Worm (Caenorhabditis elegans) whole organism, early embryonic: ENCODE results near the gene ZK643.2.
A peak's percentile ranks its signal among the peaks of the same experiment; 100 is the strongest.
"Not testable (repeated sequence)": the region's sequence is repeated elsewhere in the genome, so short reads cannot be mapped to it uniquely, and the experiment has no call there.

Experiments used
- B0310.2 ChIP-seq: sonication (generic microtip); optimal IDR thresholded peaks from 2 replicates; lab custom pipeline; 2016; ENCODE audit warnings: mild to moderate bottlenecking, missing genetic modification characterization, missing compliant biosample characterization
- F13C5.2 ChIP-seq: sonication (generic microtip); optimal IDR thresholded peaks from 2 replicates; lab custom pipeline; 2017; ENCODE audit warnings: mild to moderate bottlenecking, missing genetic modification characterization, inconsistent platforms, missing compliant biosample characterization
- aly-1 ChIP-seq: sonication (generic microtip); optimal IDR thresholded peaks from 2 replicates; lab custom pipeline; 2016; ENCODE audit warnings: missing genetic modification characterization, missing compliant biosample characterization
- ama-1 ChIP-seq: fragments of 150-350 bp; optimal IDR thresholded peaks from 2 replicates; lab custom pipeline; 2014
- ceh-13 ChIP-seq: fragments of 200-800 bp; sonication (Bioruptor generic); optimal IDR thresholded peaks from 2 replicates; lab custom pipeline; 2018; ENCODE audit warnings: mild to moderate bottlenecking, missing genetic modification characterization, missing compliant biosample characterization
- ceh-36 ChIP-seq: sonication (generic microtip); optimal IDR thresholded peaks from 2 replicates; lab custom pipeline; 2016; ENCODE audit warnings: missing genetic modification characterization, inconsistent platforms, missing compliant biosample characterization
- ets-7 ChIP-seq: sonication (generic microtip); optimal IDR thresholded peaks from 2 replicates; lab custom pipeline; 2016; ENCODE audit warnings: missing genotype, missing genetic modification characterization, missing compliant biosample characterization
- flt-1 ChIP-seq: fragments of 200-800 bp; sonication (Bioruptor generic); IDR thresholded peaks from 2 replicates; pipeline ENCODE4 v1.3.6; 2022; ENCODE audit warnings: missing genetic modification characterization, missing compliant biosample characterization
- hmbx-1 ChIP-seq: sonication (generic microtip); optimal IDR thresholded peaks from 2 replicates; lab custom pipeline; 2016; ENCODE audit warnings: mild to moderate bottlenecking, missing genetic modification characterization, missing compliant biosample characterization
- hmg-4 ChIP-seq: fragments of 200-800 bp; sonication (Bioruptor generic); optimal IDR thresholded peaks from 2 replicates; lab custom pipeline; 2018; ENCODE audit warnings: mild to moderate bottlenecking, missing genetic modification characterization, missing compliant biosample characterization
- hnd-1 ChIP-seq: sonication (generic microtip); optimal IDR thresholded peaks from 2 replicates; lab custom pipeline; 2016; ENCODE audit warnings: missing genetic modification characterization, missing compliant biosample characterization
- pes-1 ChIP-seq: fragments of 200-800 bp; sonication (Bioruptor generic); IDR thresholded peaks from 2 replicates; pipeline ENCODE4 v1.3.6; 2022; ENCODE audit warnings: missing genetic modification reagents, missing genetic modification characterization, missing compliant biosample characterization
- scrt-1 ChIP-seq: fragments of 200-800 bp; sonication (Bioruptor generic); IDR thresholded peaks from 2 replicates; pipeline ENCODE4 v1.3.6; 2022; ENCODE audit warnings: missing genetic modification characterization, missing compliant biosample characterization
- sea-1 ChIP-seq: fragments of 200-800 bp; sonication (Bioruptor generic); conservative IDR thresholded peaks from 2 replicates; pipeline ENCODE4 v1.3.6; 2022; ENCODE audit warnings: missing genetic modification characterization, missing compliant biosample characterization
- tbx-11 ChIP-seq: fragments of 200-800 bp; sonication (Bioruptor generic); IDR thresholded peaks from 2 replicates; pipeline ENCODE4 v1.3.6; 2022; ENCODE audit warnings: missing genetic modification characterization, missing compliant biosample characterization
- tbx-37 ChIP-seq: fragments of 200-800 bp; sonication (Bioruptor generic); conservative IDR thresholded peaks from 2 replicates; pipeline ENCODE4 v1.3.6; 2022; ENCODE audit warnings: missing genetic modification reagents, missing genetic modification characterization, missing compliant biosample characterization
- tra-4 ChIP-seq: sonication (generic microtip); optimal IDR thresholded peaks from 2 replicates; lab custom pipeline; 2017; ENCODE audit warnings: missing genetic modification characterization, missing compliant biosample characterization

The ZK643.2 gene

ce11 chrIII:8985461-8985860 is 29.1 kb downstream of the ZK643.2 start:
- TF ChIP-seq aly-1 (tag; lab: Kevin White, UChicago) (no peak), tbx-11 (GFP tag; lab: Robert Waterston, UW) (no peak), sea-1 (no peak), F13C5.2 (tag; lab: Kevin White, UChicago) (no peak), hmbx-1 (tag; lab: Kevin White, UChicago) (no peak), ama-1 (no peak), tra-4 (tag; lab: Kevin White, UChicago) (no peak), flt-1 (GFP tag; lab: Robert Waterston, UW) (no peak), ets-7 (tag; lab: Kevin White, UChicago) (no peak), tbx-37 (GFP tag; lab: Robert Waterston, UW) (no peak), hnd-1 (tag; lab: Kevin White, UChicago) (no peak)

DNA sequence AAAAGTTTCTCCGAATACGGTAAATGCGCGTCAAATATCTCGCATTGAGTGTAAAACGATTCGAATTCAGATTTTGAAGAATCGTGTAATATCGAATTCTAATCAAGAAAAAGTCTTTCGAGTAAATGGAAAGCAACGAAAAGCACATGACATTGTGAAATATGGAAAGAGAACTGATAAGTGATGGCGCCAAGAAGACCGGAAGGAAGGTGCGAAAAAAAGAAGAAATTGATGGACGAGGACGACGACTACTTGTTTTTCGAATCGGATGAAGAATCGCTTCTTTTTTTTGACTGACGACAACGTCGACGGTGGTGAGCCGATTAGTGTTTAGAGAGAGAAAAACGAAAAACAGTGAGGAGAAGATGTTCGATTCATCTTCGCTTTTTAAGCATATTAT is 29.6 kb downstream of the ZK643.2 start:
- TF ChIP-seq scrt-1 (no peak), tbx-37 (GFP tag; lab: Robert Waterston, UW) (no peak), aly-1 (tag; lab: Kevin White, UChicago) (no peak), sea-1 (no peak), F13C5.2 (tag; lab: Kevin White, UChicago) (no peak)

- no peak for TF ChIP-seq aly-1 (tag; lab: Kevin White, UChicago)
- TF ChIP-seq pes-1, result no peak
- TF ChIP-seq ets-7 (tag; lab: Kevin White, UChicago), result no peak
- no peak for TF ChIP-seq F13C5.2 (tag; lab: Kevin White, UChicago)
- no peak for TF ChIP-seq scrt-1
These were observed 30.5 kb downstream of the ZK643.2 start for ce11 chrIII:8986872-8987271.

DNA sequence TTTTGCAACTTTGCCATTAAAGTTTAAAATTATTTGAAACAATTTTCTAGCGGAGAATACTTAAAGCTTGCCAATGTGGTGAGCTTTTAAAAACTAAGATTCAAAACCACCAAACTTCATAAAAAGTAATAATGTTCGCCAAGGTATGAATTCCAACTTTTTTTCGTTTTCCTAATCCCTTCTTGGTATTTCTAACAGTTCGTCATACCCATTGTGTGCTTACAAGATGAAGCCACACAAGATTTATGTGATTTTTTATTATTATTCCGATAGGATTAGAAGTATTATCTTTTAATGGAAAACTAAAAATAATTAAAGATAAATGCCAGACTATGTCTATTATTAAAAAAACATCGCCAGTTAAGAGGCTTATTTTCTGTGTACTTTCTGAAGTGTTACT is 31.7 kb downstream of the ZK643.2 start:
- TF ChIP-seq sea-1, result no peak
- TF ChIP-seq ceh-36, result no peak
- no peak for TF ChIP-seq scrt-1
- TF ChIP-seq B0310.2, result no peak
- no peak for TF ChIP-seq ama-1
- TF ChIP-seq aly-1 (tag; lab: Kevin White, UChicago), result no peak
- TF ChIP-seq tbx-11 (GFP tag; lab: Robert Waterston, UW), result no peak
- no peak for TF ChIP-seq tra-4 (tag; lab: Kevin White, UChicago)
- TF ChIP-seq ets-7 (tag; lab: Kevin White, UChicago), result no peak
- TF ChIP-seq ceh-13 (GFP tag; lab: Kevin White, UChicago), result no peak
- no peak for TF ChIP-seq pes-1
- TF ChIP-seq hmg-4, result no peak
- TF ChIP-seq hmbx-1 (tag; lab: Kevin White, UChicago), result no peak
- no peak for TF ChIP-seq F13C5.2 (tag; lab: Kevin White, UChicago)
- no peak for TF ChIP-seq hnd-1 (tag; lab: Kevin White, UChicago)
- no peak for TF ChIP-seq flt-1 (GFP tag; lab: Robert Waterston, UW)

DNA sequence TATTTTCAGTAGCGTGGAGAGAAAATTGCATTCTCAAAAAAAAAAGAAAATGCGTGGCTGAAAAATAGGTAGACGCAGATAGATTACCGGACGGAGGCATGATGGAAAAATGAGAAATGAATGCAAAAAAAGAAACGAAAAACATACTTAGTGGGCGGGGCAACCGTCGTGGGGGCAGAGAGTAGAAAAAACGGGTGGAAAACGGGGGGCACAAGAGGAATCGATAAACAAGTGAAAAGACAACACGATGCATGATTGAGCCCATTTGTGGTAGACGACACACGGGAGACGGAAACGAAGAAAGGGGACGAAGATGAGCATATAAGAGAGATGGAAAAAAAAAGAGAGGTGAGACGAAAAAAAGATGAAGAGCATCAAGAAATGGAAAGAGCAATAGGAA is 32.2 kb downstream of the ZK643.2 start:
- TF ChIP-seq scrt-1, result 0 out of 2 replicates have a peak, but pooled peaks have one; percentile 30
- no peak for TF ChIP-seq F13C5.2 (tag; lab: Kevin White, UChicago)

DNA sequence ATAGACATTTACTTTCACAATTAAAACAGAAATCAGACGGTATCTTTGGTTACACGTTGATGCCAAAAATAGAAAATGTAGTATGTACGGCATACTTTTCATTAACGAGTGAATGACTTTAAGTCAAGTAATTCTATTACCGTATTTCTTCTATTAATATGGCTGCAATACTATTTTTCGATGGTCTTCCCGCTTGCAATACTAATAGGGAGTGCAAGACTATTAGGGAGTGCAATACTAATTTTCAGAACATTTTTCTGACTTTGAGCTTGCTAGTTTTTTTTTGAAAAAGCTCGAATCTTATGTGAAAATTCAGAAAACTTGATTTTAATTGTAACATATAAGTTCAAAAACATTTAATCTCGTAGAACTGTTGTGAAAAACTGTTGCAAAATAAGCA is 33.4 kb downstream of the ZK643.2 start, which contains the start of gene R08D7.7:
Gene R08D7.7 (plus strand): TSS at position 301 of the 400 bp plus-strand sequence.
- TF ChIP-seq hmg-4; pes-1; ceh-13 (GFP tag; lab: Kevin White, UChicago): not testable (repeated sequence)

DNA sequence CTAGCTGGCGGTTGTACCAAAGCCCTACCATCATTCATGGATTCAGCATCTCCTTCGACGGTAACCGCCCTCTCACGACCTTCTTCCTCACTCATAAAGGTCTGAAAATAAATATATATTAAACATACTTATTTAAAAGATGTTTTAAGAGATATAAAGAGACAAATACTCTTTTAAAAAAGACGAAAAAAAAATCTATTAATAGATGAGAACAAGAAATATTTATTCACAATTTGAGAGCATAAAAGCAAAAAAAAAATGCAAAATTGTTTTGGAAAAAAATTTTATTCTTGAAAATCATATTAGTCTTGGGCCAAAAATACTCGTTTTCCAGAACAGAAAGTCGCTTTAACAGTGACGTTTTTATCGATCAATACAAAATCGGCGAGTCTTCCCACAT is 40.3 kb downstream of the ZK643.2 start, which contains the start of gene skat-1:
Gene skat-1 (minus strand): TSS at position 101 of the 400 bp plus-strand sequence.
- TF ChIP-seq aly-1 (tag; lab: Kevin White, UChicago), result no peak
- TF ChIP-seq ceh-36, result no peak
- TF ChIP-seq scrt-1, result no peak
- TF ChIP-seq tra-4 (tag; lab: Kevin White, UChicago), result no peak
- no peak for TF ChIP-seq ets-7 (tag; lab: Kevin White, UChicago)
- TF ChIP-seq sea-1, result no peak
- TF ChIP-seq tbx-11 (GFP tag; lab: Robert Waterston, UW), result no peak
- no peak for TF ChIP-seq ama-1
- TF ChIP-seq pes-1, result no peak
- TF ChIP-seq ceh-13 (GFP tag; lab: Kevin White, UChicago), result no peak
- TF ChIP-seq hmg-4, result no peak
- TF ChIP-seq flt-1 (GFP tag; lab: Robert Waterston, UW), result no peak
- no peak for TF ChIP-seq F13C5.2 (tag; lab: Kevin White, UChicago)
- no peak for TF ChIP-seq hnd-1 (tag; lab: Kevin White, UChicago)
- no peak for TF ChIP-seq tbx-37 (GFP tag; lab: Robert Waterston, UW)
- TF ChIP-seq hmbx-1 (tag; lab: Kevin White, UChicago), result no peak
- no peak for TF ChIP-seq B0310.2

DNA sequence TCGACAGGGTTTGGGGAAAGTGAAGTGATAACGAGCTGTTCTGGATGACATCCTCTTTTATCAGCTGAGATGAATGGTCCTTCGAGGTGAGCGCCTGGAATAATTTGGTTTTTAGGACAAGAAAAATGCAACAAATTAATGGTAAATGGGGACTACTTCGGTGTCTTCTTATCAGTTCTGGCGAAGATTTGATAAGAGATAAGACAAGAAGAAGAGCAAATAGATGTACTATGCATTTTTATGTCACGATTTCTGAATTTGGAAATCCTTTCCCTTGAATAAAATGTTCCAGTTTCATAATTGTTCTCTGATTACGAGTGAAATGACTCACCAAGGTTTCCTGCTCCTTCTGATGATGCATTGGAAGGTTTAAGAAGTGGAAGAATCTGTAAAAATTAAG is 41.5 kb downstream of the ZK643.2 start:
- TF ChIP-seq F13C5.2 (tag; lab: Kevin White, UChicago), result no peak

- TF ChIP-seq scrt-1, result no peak
- TF ChIP-seq ets-7 (tag; lab: Kevin White, UChicago), result no peak
- no peak for TF ChIP-seq tra-4 (tag; lab: Kevin White, UChicago)
- no peak for TF ChIP-seq ceh-36
- no peak for TF ChIP-seq F13C5.2 (tag; lab: Kevin White, UChicago)
- TF ChIP-seq tbx-11 (GFP tag; lab: Robert Waterston, UW), result no peak
- TF ChIP-seq pes-1, result no peak
- TF ChIP-seq ama-1, result no peak
- no peak for TF ChIP-seq tbx-37 (GFP tag; lab: Robert Waterston, UW)
- TF ChIP-seq B0310.2, result no peak
These were observed 42.5 kb downstream of the ZK643.2 start for ce11 chrIII:8998884-8999283.
